Worm (Caenorhabditis elegans) whole organism, young adult: ENCODE measurements around the gene clec-70.

ENCODE experiments used
- K11D2.4 ChIP-seq: fragments of 200-800 bp; sonication (Bioruptor generic); IDR thresholded peaks from 2 replicates; pipeline ENCODE4 v1.3.6; 2022; ENCODE audit warnings: missing genetic modification reagents, missing genetic modification characterization, missing compliant biosample characterization
- athp-1 ChIP-seq: sonication (generic microtip); optimal IDR thresholded peaks from 2 replicates; lab custom pipeline; 2017; ENCODE audit warnings: mild to moderate bottlenecking, missing genetic modification characterization, missing compliant biosample characterization
- nfya-1 ChIP-seq: sonication (generic microtip); optimal IDR thresholded peaks from 2 replicates; lab custom pipeline; 2017; ENCODE audit warnings: antibody characterized with exemption, missing compliant biosample characterization, missing genetic modification characterization, borderline replicate concordance; ENCODE audit not compliant: insufficient read depth
- nhr-120 ChIP-seq: fragments of 200-800 bp; sonication (Bioruptor generic); IDR thresholded peaks from 2 replicates; pipeline ENCODE4 v1.3.6; 2022; ENCODE audit warnings: missing genetic modification characterization, missing compliant biosample characterization
- rcor-1 ChIP-seq: fragments of 200-800 bp; sonication (Bioruptor generic); IDR thresholded peaks from 2 replicates; pipeline ENCODE4 v1.3.6; 2022; ENCODE audit warnings: missing genetic modification reagents, missing genetic modification characterization, missing compliant biosample characterization
- tbx-9 ChIP-seq: sonication (generic microtip); optimal IDR thresholded peaks from 2 replicates; lab custom pipeline; 2016; ENCODE audit warnings: borderline replicate concordance, missing genetic modification characterization, inconsistent platforms, missing compliant biosample characterization
- unc-130 ChIP-seq: sonication (generic microtip); optimal IDR thresholded peaks from 2 replicates; lab custom pipeline; 2016; ENCODE audit warnings: missing genetic modification reagents, missing genetic modification characterization, missing compliant biosample characterization

DNA sequence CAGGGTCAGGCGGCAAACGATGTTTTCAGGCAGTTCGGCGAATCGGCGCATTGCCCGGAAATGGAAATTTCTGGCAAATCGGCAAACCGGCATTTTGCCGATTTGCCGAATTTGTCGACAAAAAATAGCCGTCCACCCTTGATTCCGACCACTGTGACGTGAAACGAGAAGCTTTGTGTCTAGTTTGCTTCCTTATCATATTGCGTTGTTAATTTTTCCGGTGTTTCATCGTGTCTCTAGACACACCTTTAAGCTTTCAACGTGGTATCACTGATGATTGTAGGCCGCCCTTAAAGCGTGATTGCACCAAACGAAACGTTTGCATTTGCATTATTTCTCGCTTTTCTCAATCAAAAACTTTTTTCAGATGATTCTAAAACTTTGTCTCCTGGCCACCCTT, 4.6 kb downstream of the clec-70 start, which contains the start of gene clec-71:
- no peak for TF ChIP-seq rcor-1 (GFP tag; lab: Robert Waterston, UW)
- TF ChIP-seq nhr-120 (GFP tag; lab: Robert Waterston, UW): no peak
- TF ChIP-seq unc-130 (GFP tag; lab: Kevin White, UChicago): no peak
- TF ChIP-seq athp-1: no peak
- TF ChIP-seq tbx-9 (tag; lab: Kevin White, UChicago): no peak
- TF ChIP-seq nfya-1: no peak
- TF ChIP-seq K11D2.4 (GFP tag; lab: Robert Waterston, UW): no peak
